Worm (Caenorhabditis elegans) whole organism, mixed stage, embryonic: ENCODE measurements around the gene F10E9.10.

Source experiments
- M03D4.4 ChIP-seq: sonication (generic microtip); optimal IDR thresholded peaks from 2 replicates; lab custom pipeline; 2017; ENCODE audit warnings: mild to moderate bottlenecking, missing genetic modification characterization, missing compliant biosample characterization
- blmp-1 ChIP-seq: fragments of 150-350 bp; optimal IDR thresholded peaks from 2 replicates; lab custom pipeline; 2014; ENCODE audit warnings: missing biosample characterization, missing genetic modification characterization
- ceh-39 ChIP-seq: fragments of 150-350 bp; optimal IDR thresholded peaks from 2 replicates; lab custom pipeline; 2014; ENCODE audit warnings: missing biosample characterization, missing genetic modification characterization
- ceh-43 ChIP-seq: fragments of 200-800 bp; sonication (Bioruptor generic); optimal IDR thresholded peaks from 2 replicates; lab custom pipeline; 2018; ENCODE audit warnings: mild to moderate bottlenecking, missing genetic modification characterization, moderate library complexity, missing compliant biosample characterization
- ceh-83 ChIP-seq: fragments of 200-800 bp; sonication (Bioruptor generic); optimal IDR thresholded peaks from 2 replicates; lab custom pipeline; 2018; ENCODE audit warnings: mild to moderate bottlenecking, missing genetic modification characterization, missing compliant biosample characterization
- ces-1 ChIP-seq: fragments of 150-350 bp; optimal IDR thresholded peaks from 2 replicates; lab custom pipeline; 2014; ENCODE audit warnings: missing biosample characterization, missing genetic modification reagents, missing genetic modification characterization
- cnd-1 ChIP-seq: fragments of 200-800 bp; sonication (Bioruptor generic); optimal IDR thresholded peaks from 2 replicates; lab custom pipeline; 2018; ENCODE audit warnings: mild to moderate bottlenecking, missing genetic modification characterization, missing compliant biosample characterization
- elt-1 ChIP-seq: sonication (generic microtip); optimal IDR thresholded peaks from 2 replicates; lab custom pipeline; 2017; ENCODE audit warnings: missing genetic modification characterization, mild to moderate bottlenecking, missing compliant biosample characterization, antibody characterized with exemption, moderate library complexity, borderline replicate concordance; ENCODE audit not compliant: insufficient read depth
- elt-3 ChIP-seq: fragments of 150-350 bp; optimal IDR thresholded peaks from 2 replicates; lab custom pipeline; 2014; ENCODE audit warnings: missing biosample characterization, missing genetic modification characterization
- flh-1 ChIP-seq: fragments of 200-800 bp; sonication (Bioruptor generic); optimal IDR thresholded peaks from 2 replicates; lab custom pipeline; 2018; ENCODE audit warnings: mild to moderate bottlenecking, missing genetic modification characterization, moderate library complexity, missing compliant biosample characterization
- ham-2 ChIP-seq: fragments of 200-800 bp; sonication (Bioruptor generic); optimal IDR thresholded peaks from 2 replicates; lab custom pipeline; 2018; ENCODE audit warnings: mild to moderate bottlenecking, missing genetic modification characterization, missing compliant biosample characterization
- hlh-1 ChIP-seq: fragments of 150-350 bp; optimal IDR thresholded peaks from 2 replicates; lab custom pipeline; 2014; ENCODE audit warnings: missing biosample characterization, missing genetic modification reagents, missing genetic modification characterization
- lin-13 ChIP-seq: fragments of 150-350 bp; optimal IDR thresholded peaks from 2 replicates; lab custom pipeline; 2014; ENCODE audit warnings: missing biosample characterization, missing genetic modification characterization
- lin-32 ChIP-seq: fragments of 200-800 bp; sonication (Bioruptor generic); optimal IDR thresholded peaks from 2 replicates; lab custom pipeline; 2018; ENCODE audit warnings: mild to moderate bottlenecking, missing genetic modification characterization, missing compliant biosample characterization
- lsy-2 ChIP-seq: fragments of 150-350 bp; optimal IDR thresholded peaks from 2 replicates; lab custom pipeline; 2014; ENCODE audit warnings: missing biosample characterization, missing genetic modification characterization
- mab-5 ChIP-seq: fragments of 150-350 bp; optimal IDR thresholded peaks from 2 replicates; lab custom pipeline; 2014; ENCODE audit warnings: missing biosample characterization, missing genetic modification characterization
- mep-1 ChIP-seq: fragments of 150-350 bp; optimal IDR thresholded peaks from 2 replicates; lab custom pipeline; 2017; ENCODE audit warnings: missing biosample characterization, missing genetic modification reagents, missing genetic modification characterization, inconsistent platforms
- mls-2 ChIP-seq: sonication (generic microtip); optimal IDR thresholded peaks from 2 replicates; lab custom pipeline; 2016; ENCODE audit warnings: mild to moderate bottlenecking, missing genetic modification characterization, moderate library complexity, missing compliant biosample characterization
- nhr-12 ChIP-seq: fragments of 150-350 bp; optimal IDR thresholded peaks from 2 replicates; lab custom pipeline; 2014; ENCODE audit warnings: missing biosample characterization, missing genetic modification characterization
- nhr-2 ChIP-seq: fragments of 150-350 bp; optimal IDR thresholded peaks from 2 replicates; lab custom pipeline; 2014; ENCODE audit warnings: missing biosample characterization, missing genetic modification characterization
- nhr-237 ChIP-seq: fragments of 150-350 bp; optimal IDR thresholded peaks from 2 replicates; lab custom pipeline; 2014; ENCODE audit warnings: missing biosample characterization, missing genetic modification characterization
- nhr-76 ChIP-seq: sonication (generic microtip); optimal IDR thresholded peaks from 2 replicates; lab custom pipeline; 2017; ENCODE audit warnings: missing biosample characterization, missing genetic modification characterization
- pha-4 ChIP-seq: fragments of 150-350 bp; optimal IDR thresholded peaks from 2 replicates; lab custom pipeline; 2018; ENCODE audit warnings: missing biosample characterization, missing genetic modification reagents, missing genetic modification characterization
- sem-2 ChIP-seq: fragments of 200-800 bp; sonication (Bioruptor generic); optimal IDR thresholded peaks from 2 replicates; lab custom pipeline; 2018; ENCODE audit warnings: mild to moderate bottlenecking, missing genetic modification characterization, missing compliant biosample characterization
- snpc-4 ChIP-seq: fragments of 150-350 bp; optimal IDR thresholded peaks from 2 replicates; lab custom pipeline; 2014; ENCODE audit warnings: missing biosample characterization, missing genetic modification characterization
- sptf-1 ChIP-seq: sonication (generic microtip); optimal IDR thresholded peaks from 2 replicates; lab custom pipeline; 2017; ENCODE audit warnings: mild to moderate bottlenecking, missing genetic modification characterization, moderate library complexity, missing compliant biosample characterization
- tbx-8 ChIP-seq: fragments of 200-800 bp; sonication (Bioruptor generic); optimal IDR thresholded peaks from 2 replicates; lab custom pipeline; 2018; ENCODE audit warnings: mild to moderate bottlenecking, missing genetic modification characterization, moderate library complexity, missing compliant biosample characterization
- unc-120 ChIP-seq: sonication (generic microtip); optimal IDR thresholded peaks from 2 replicates; lab custom pipeline; 2017; ENCODE audit warnings: missing genetic modification characterization, missing compliant biosample characterization; ENCODE audit not compliant: poor library complexity, severe bottlenecking
- unc-39 ChIP-seq: fragments of 150-350 bp; optimal IDR thresholded peaks from 2 replicates; lab custom pipeline; 2014; ENCODE audit warnings: missing biosample characterization, missing genetic modification characterization
- unc-62 ChIP-seq: fragments of 150-350 bp; optimal IDR thresholded peaks from 2 replicates; lab custom pipeline; 2014; ENCODE audit warnings: missing biosample characterization, missing genetic modification reagents, missing genetic modification characterization
- zip-8 ChIP-seq: fragments of 150-350 bp; optimal IDR thresholded peaks from 2 replicates; lab custom pipeline; 2014; ENCODE audit warnings: missing biosample characterization, missing genetic modification characterization

F10E9.10 gene

DNA sequence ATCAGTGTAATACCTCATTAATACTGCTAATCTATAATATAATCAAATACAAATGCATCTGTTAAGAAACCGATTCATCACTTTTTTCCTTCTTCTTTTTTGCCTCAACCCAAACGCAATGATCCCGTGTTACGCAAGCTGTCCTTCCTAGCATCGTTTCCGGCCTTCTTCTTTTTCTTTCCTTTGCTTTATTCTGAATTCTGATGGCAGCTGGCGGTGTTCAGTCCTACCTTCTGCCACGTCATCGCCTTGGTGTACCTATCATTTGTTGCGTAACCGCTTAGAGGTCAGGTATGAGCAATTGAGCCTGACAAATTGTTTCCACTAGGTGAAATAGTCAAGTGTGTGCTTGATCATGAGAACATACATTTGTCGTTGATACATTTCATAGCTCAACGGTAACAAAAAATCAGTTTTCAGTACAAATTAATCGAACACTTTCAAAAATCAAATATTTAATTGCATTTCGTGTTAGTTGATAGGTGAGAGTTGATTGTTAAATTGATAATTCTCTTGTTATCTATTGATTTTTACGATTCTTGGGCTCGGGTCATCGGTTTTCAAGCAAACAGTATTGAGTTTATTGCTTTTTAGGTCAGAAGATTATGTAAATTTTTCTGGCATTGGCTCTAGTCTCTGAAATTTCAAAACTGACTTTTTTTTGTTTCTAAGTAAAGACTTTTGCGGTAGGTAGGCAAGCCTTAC, 21.7 kb downstream of the F10E9.10 start:
- no peak for TF ChIP-seq mep-1 (tag; lab: Kevin White, UChicago)
- TF ChIP-seq unc-62, result peak; percentile 3
- peak; percentile 93 for TF ChIP-seq zip-8 (tag; lab: Kevin White, UChicago)
- peak; percentile 90 for TF ChIP-seq nhr-2
- no peak for TF ChIP-seq tbx-8
- peak; percentile 24 for TF ChIP-seq mls-2 (tag; lab: Kevin White, UChicago)
- peak; percentile 35 for TF ChIP-seq sptf-1 (tag; lab: Kevin White, UChicago)
- no peak for TF ChIP-seq elt-1
- TF ChIP-seq cnd-1 (tag; lab: Kevin White, UChicago), result peak; percentile 79
- TF ChIP-seq, all 35 proteins: peak for 6

DNA sequence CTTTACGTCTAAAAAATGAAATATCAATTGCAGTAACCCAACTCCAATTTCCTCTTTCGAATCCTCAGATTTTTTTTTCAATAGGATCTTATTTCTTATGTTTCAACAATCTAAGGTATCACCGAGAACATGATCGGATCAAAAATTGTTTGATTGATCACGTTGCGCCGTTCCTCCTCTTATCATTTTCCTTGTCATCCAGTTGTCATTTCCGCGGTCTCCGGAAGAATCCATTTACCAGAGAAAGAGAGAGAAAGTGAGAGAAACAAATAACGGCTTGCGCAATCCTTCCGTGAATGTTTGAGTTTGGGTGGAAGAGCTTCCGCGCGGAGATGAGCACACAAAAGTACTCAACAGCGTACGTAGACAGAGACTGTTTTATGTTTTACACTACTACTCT, 26.8 kb downstream of the F10E9.10 start:
- no peak for TF ChIP-seq cnd-1 (tag; lab: Kevin White, UChicago)
- TF ChIP-seq blmp-1 (tag; lab: Kevin White, UChicago), result peak; percentile 44
- peak; percentile 77 for TF ChIP-seq unc-62
- TF ChIP-seq zip-8 (tag; lab: Kevin White, UChicago), result peak; percentile 13

DNA sequence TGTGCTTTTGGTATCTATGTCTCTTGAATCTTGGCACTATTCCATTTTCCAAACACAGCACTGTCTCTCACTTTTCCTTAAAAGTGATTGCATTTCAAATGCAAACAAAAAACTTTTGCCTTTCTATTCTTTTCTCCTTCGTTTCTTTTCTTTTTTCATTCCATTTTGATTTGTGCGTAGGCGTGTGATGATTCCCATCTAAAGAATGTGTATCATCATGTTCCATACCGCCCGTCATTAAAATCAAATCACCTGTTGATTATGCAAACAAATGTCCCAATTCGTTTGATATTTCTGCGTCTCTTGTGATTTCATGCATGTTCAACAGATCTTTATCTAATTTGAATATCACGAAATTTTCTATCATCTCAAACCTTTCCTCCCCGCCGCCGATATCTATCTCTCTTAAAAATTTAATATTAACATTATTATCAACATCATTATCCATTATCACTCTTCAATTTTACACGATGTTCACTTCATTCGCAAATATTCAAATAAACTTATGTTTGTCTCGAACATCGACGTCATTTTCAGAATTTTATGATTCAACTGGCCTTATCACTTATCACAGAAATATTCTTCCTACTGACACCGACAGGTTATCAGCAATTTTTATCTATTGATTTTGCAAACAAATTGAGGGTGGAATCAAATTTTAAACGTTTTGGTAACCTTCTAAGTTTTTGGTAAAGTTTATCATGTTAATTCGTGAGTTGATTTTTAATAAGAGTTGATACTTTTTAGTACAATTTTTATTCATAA, 28.6 kb downstream of the F10E9.10 start:
- TF ChIP-seq nhr-2, result no peak
- no peak for TF ChIP-seq ces-1
- no peak for TF ChIP-seq nhr-76
- no peak for TF ChIP-seq pha-4 (tag; lab: Kevin White, UChicago)
- peak; percentile 11 for TF ChIP-seq unc-62
- no peak for TF ChIP-seq lin-13 (tag; lab: Kevin White, UChicago)
- no peak for TF ChIP-seq ceh-39 (tag; lab: Kevin White, UChicago)
- no peak for TF ChIP-seq lsy-2 (tag; lab: Kevin White, UChicago)
- no peak for TF ChIP-seq sptf-1 (tag; lab: Kevin White, UChicago)
- no peak for TF ChIP-seq snpc-4 (tag; lab: Kevin White, UChicago)
- no peak for TF ChIP-seq blmp-1 (tag; lab: Kevin White, UChicago)
- TF ChIP-seq elt-3, result peak; percentile 22
- no peak for TF ChIP-seq sem-2 (GFP tag; lab: Kevin White, UChicago)
- no peak for TF ChIP-seq lin-32 (GFP tag; lab: Kevin White, UChicago)
- no peak for TF ChIP-seq unc-39
- TF ChIP-seq nhr-12 (tag; lab: Kevin White, UChicago), result no peak
- TF ChIP-seq zip-8 (tag; lab: Kevin White, UChicago), result no peak
- TF ChIP-seq elt-1, result peak; percentile 11
- no peak for TF ChIP-seq flh-1 (GFP tag; lab: Kevin White, UChicago)
- no peak for TF ChIP-seq cnd-1 (tag; lab: Kevin White, UChicago)
- TF ChIP-seq hlh-1 (tag; lab: Kevin White, UChicago), result no peak
- TF ChIP-seq ceh-43 (GFP tag; lab: Kevin White, UChicago), result no peak
- TF ChIP-seq nhr-237, result no peak
- TF ChIP-seq ham-2, result no peak
- TF ChIP-seq M03D4.4, result no peak
- TF ChIP-seq ceh-83 (GFP tag; lab: Kevin White, UChicago), result no peak

DNA sequence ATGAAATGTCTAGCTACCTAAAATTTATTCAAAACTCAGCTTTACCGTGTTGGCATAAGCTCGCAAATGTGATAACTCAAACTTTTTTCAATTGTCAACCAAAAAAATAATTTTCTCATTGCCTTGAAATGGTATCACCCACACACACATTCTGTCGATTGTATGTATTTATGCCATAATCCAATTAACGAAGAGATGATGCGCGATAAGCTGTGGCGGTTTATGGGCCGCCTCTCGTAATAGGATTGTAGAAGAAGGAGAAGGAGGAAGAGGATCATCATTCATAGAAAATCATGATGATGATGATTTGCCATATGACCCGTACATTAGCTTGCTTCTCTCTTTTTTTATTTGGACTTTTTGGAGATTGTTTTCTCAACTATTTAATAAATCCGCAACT, 30.9 kb downstream of the F10E9.10 start:
- TF ChIP-seq ceh-43 (GFP tag; lab: Kevin White, UChicago) (no peak), ces-1 (peak; percentile 95), elt-1 (peak; percentile 43)

DNA sequence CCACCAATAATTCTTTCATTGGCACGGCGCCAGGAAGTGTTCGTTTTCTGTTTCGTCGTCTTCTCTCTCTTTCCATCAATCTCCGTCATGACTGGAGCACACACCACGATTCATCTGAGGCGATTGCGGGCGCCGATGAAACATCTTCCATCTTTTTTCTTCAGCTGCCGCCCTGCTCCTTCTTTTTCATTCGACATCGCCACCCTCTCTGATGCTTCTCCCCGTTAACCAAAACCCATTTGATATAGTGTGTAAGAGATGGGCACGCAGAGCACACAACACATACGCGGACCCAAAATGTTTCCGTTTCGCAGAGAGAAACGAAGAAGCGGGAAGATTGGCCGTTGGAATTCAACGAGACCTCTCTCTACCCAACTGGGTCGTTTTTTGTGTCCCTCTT, 32.6 kb downstream of the F10E9.10 start:
- no peak for TF ChIP-seq blmp-1 (tag; lab: Kevin White, UChicago)
- TF ChIP-seq sptf-1 (tag; lab: Kevin White, UChicago), result peak; percentile 27
- TF ChIP-seq elt-1, result no peak
- no peak for TF ChIP-seq mab-5 (tag; lab: Kevin White, UChicago)
- peak; percentile 66 for TF ChIP-seq unc-120 (tag; lab: Kevin White, UChicago)
- TF ChIP-seq ceh-39 (tag; lab: Kevin White, UChicago), result no peak
- TF ChIP-seq tbx-8, result no peak
